Fruit fly (Drosophila melanogaster): ENCODE measurements around the gene Cpr78Cc.

Gene Cpr78Cc

DNA sequence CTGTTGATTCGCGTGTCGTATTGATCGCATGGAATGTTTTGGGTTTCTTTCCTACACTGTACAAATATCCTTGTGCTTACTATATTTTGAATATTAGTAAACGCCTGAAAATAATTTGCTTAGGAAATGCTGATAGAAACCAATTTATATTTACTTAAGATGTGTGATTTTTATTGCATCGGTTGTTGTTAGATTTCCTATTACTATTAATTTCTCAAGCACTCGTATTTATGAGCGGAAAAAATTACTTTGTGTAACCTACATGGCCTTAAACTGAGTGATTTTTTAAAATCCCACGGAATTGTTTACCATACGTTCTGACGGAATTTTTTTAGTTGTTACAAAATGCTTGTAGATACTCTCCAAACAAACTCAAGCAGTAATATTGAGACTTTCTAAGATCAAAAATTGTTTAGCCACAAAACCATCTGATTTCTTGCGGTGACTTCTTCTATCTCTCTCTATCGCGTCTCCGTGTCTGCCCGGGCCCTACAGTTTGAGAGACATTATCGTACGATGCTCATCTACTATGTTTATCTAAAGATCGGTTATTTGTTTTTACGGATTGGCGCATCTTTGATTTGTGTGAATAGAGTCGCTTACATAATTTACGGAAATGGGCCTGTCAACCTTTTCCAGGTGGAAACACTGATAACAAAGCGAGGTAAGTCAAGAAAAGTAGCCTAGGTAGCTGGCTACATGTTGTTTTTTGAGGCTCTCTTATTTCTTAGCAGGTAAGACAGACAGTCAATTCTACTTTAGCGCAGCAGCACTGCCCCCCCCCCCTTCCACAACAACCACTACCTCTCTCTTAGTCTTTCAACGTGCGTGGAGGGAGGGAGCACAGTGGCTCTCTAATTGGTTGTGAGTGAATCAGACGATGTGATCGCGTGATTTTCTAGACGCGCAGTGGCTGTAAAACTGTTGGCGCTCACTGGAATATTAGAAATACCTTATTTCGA is 23.8 kb upstream of the Cpr78Cc start (continued):
- peak; percentile 20 for TF ChIP-seq Abd-B (GFP tag; optimal IDR thresholded peaks at IDR 0.05)
- TF ChIP-seq Mes4 (GFP tag; optimal IDR thresholded peaks at IDR 0.05) = no peak
- peak; percentile 24; the same call in 1 of the 3 replicates for TF ChIP-seq croc (GFP tag; conservative IDR thresholded peaks at IDR 0.05)
- no peak for TF ChIP-seq HmgZ (tag; optimal IDR thresholded peaks at IDR 0.05)
- no peak for TF ChIP-seq Poxn (GFP tag; IDR thresholded peaks at IDR 0.05)
- TF ChIP-seq Fer2 (tag; optimal IDR thresholded peaks at IDR 0.05) = no peak
- peak; percentile 11 for TF ChIP-seq CG4707 (GFP tag; optimal IDR thresholded peaks at IDR 0.05)
- peak; percentile 20 for TF ChIP-seq gcm (GFP tag; optimal IDR thresholded peaks at IDR 0.05)
- peak; percentile 50 to 51 for TF ChIP-seq Trl (optimal IDR thresholded peaks at IDR 0.05)
- peak; percentile 68 for TF ChIP-seq Trl (GFP tag; optimal IDR thresholded peaks at IDR 0.05)
- 0 out of 2 replicates have a peak, but pooled peaks have one; percentile 11 for TF ChIP-seq CG32772 (GFP tag; IDR thresholded peaks at IDR 0.05)
- TF ChIP-seq CG30431 (GFP tag; optimal IDR thresholded peaks at IDR 0.05) = no peak
- peak; percentile 78 for TF ChIP-seq CG10979 (tag; optimal IDR thresholded peaks at IDR 0.05)
- TF ChIP-seq ewg (GFP tag; optimal IDR thresholded peaks at IDR 0.05) = peak; percentile 41
- TF ChIP-seq CG33213 (GFP tag; optimal IDR thresholded peaks at IDR 0.05) = peak; percentile 44
- TF ChIP-seq CG11695 (GFP tag; IDR thresholded peaks at IDR 0.05) = peak; percentile 64; the same call in 2 of the 3 replicates
- TF ChIP-seq CG6175 (GFP tag; IDR thresholded peaks at IDR 0.05) = no peak
- no peak for TF ChIP-seq CG4282 (GFP tag; optimal IDR thresholded peaks at IDR 0.05)
- TF ChIP-seq CG7271 (tag; optimal IDR thresholded peaks at IDR 0.05) = no peak
- TF ChIP-seq CG15514 (GFP tag; optimal IDR thresholded peaks at IDR 0.05) = no peak
- TF ChIP-seq vvl (GFP tag; IDR thresholded peaks at IDR 0.05) = peak; percentile 7; the same call in 1 of the 2 replicates
- peak; percentile 31 for TF ChIP-seq cato (GFP tag; optimal IDR thresholded peaks at IDR 0.05; ENCODE audit: borderline replicate concordance)
- 0 out of 2 replicates have a peak, but pooled peaks have one; percentile 16 for TF ChIP-seq Scr (GFP tag; IDR thresholded peaks at IDR 0.05; ENCODE audit: partially characterized antibody)
- TF ChIP-seq danr (GFP tag; IDR thresholded peaks at IDR 0.05) = no peak
- TF ChIP-seq CG15073 (GFP tag; optimal IDR thresholded peaks at IDR 0.05) = peak; percentile 3
- TF ChIP-seq Hmr (GFP tag; optimal IDR thresholded peaks at IDR 0.05) = peak; percentile 55
- TF ChIP-seq CG10959 (GFP tag; IDR thresholded peaks at IDR 0.05) = no peak; the same call in 1 of the 2 replicates
- peak; percentile 10 for TF ChIP-seq HmgD (GFP tag; optimal IDR thresholded peaks at IDR 0.05)
- TF ChIP-seq Hmx (GFP tag; optimal IDR thresholded peaks at IDR 0.05) = peak; percentile 69
- TF ChIP-seq shn (GFP tag; optimal IDR thresholded peaks at IDR 0.05) = peak; percentile 67
- TF ChIP-seq p53 (GFP tag; optimal IDR thresholded peaks at IDR 0.05) = no peak
- no peak for TF ChIP-seq ken (GFP tag; IDR thresholded peaks at IDR 0.05)
- TF ChIP-seq Jarid2 (GFP tag; optimal IDR thresholded peaks at IDR 0.05) = peak; percentile 4
- peak; percentile 73 for TF ChIP-seq Asciz (GFP tag; optimal IDR thresholded peaks at IDR 0.05)
- no peak for TF ChIP-seq nom (GFP tag; optimal IDR thresholded peaks at IDR 0.05)
- peak; percentile 79 for TF ChIP-seq CG2678 (tag; optimal IDR thresholded peaks at IDR 0.05)
- no peak for TF ChIP-seq C15 (GFP tag; IDR thresholded peaks at IDR 0.05)
- peak; percentile 33 for TF ChIP-seq Rfx (GFP tag; IDR thresholded peaks at IDR 0.05)
- peak; percentile 19 for TF ChIP-seq Myb (GFP tag; optimal IDR thresholded peaks at IDR 0.05)
- peak; percentile 4 for TF ChIP-seq CG1792 (GFP tag; optimal IDR thresholded peaks at IDR 0.05)
- no peak for TF ChIP-seq CG2889 (GFP tag; IDR thresholded peaks at IDR 0.05)
- peak; percentile 88 for TF ChIP-seq kni (GFP tag; optimal IDR thresholded peaks at IDR 0.05)
- TF ChIP-seq CG8765 (GFP tag; IDR thresholded peaks at IDR 0.05) = no peak
- TF ChIP-seq CG14050 (GFP tag; IDR thresholded peaks at IDR 0.05) = no peak
- TF ChIP-seq dati (GFP tag; IDR thresholded peaks at IDR 0.05) = no peak
- TF ChIP-seq CG14860 (GFP tag; IDR thresholded peaks at IDR 0.05; ENCODE audit: partially characterized antibody) = no peak
- TF ChIP-seq CG17829 (tag; optimal IDR thresholded peaks at IDR 0.05) = peak; percentile 77
- TF ChIP-seq ap (GFP tag; IDR thresholded peaks at IDR 0.05) = no peak
- peak; percentile 24 for TF ChIP-seq CG12219 (GFP tag; optimal IDR thresholded peaks at IDR 0.05)
